Worm (Caenorhabditis elegans): ENCODE measurements around the gene H05C05.4.

DNA sequence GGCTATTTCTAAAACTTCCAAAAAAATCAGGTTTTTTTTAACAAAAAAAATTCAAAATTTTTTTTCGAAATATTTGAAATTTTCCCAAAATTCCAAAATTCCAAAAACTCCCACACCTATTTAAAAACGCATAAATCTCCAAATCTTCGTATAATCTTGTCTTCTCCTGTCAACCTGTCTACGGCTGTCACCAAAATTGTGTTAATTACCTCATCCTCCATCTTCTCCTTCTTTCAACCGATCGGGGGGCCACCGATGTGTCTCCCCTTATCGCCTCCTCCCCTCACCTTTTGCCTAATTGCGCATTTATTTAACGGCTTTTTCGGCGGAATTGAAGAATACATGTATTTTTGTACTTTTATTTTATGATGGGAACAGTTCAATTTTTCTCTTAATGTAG, 37.1 kb downstream of the H05C05.4 start:
- TF ChIP-seq ceh-36 (tag; optimal IDR thresholded peaks at IDR 0.05) (no peak), hnd-1 (tag; optimal IDR thresholded peaks at IDR 0.05) (no peak)
